Fruit fly (Drosophila melanogaster) whole organism, pupa: ENCODE data around the gene RpS7.

ENCODE experiments used
- CG10348 ChIP-seq: fragments of 200-800 bp; sonication (Bioruptor generic); IDR thresholded peaks from 2 replicates; pipeline ENCODE4 v1.3.6; 2022; ENCODE audit warnings: missing biosample characterization, missing genetic modification characterization
- CG12605 ChIP-seq: fragments of 200-800 bp; sonication (Bioruptor generic); IDR thresholded peaks from 2 replicates; pipeline ENCODE4 v1.3.6; 2022; ENCODE audit warnings: missing biosample characterization, missing genetic modification characterization
- CG13204 ChIP-seq: fragments of 200-800 bp; sonication (Bioruptor generic); optimal IDR thresholded peaks from 2 replicates; lab custom pipeline; 2018; ENCODE audit warnings: missing biosample characterization, mild to moderate bottlenecking, missing genetic modification characterization, moderate library complexity
- CG14655 ChIP-seq: fragments of 200-800 bp; sonication (Bioruptor generic); optimal IDR thresholded peaks from 3 replicates; lab custom pipeline; 2017; ENCODE audit warnings: mild to moderate bottlenecking, missing biosample characterization, missing genetic modification reagents, missing genetic modification characterization
- CG15710 ChIP-seq: fragments of 200-800 bp; sonication (Bioruptor generic); optimal IDR thresholded peaks from 2 replicates; lab custom pipeline; 2018; ENCODE audit warnings: missing biosample characterization, mild to moderate bottlenecking, missing genetic modification characterization, moderate library complexity
- CG17806 ChIP-seq: fragments of 200-800 bp; sonication (Bioruptor generic); optimal IDR thresholded peaks from 2 replicates; lab custom pipeline; 2018; ENCODE audit warnings: missing biosample characterization, mild to moderate bottlenecking, missing genetic modification characterization, moderate library complexity
- CG32121 ChIP-seq: fragments of 200-800 bp; sonication (Bioruptor generic); IDR thresholded peaks from 2 replicates; pipeline ENCODE4 v1.3.6; 2022; ENCODE audit warnings: missing biosample characterization, missing genetic modification characterization
- CG34367 ChIP-seq: fragments of 200-800 bp; sonication (Bioruptor generic); optimal IDR thresholded peaks from 2 replicates; lab custom pipeline; 2018; ENCODE audit warnings: missing biosample characterization, mild to moderate bottlenecking, missing genetic modification characterization
- CG4496 ChIP-seq: fragments of 200-800 bp; sonication (Bioruptor generic); IDR thresholded peaks from 3 replicates; pipeline ENCODE4 v1.3.6; 2022; ENCODE audit warnings: missing biosample characterization, missing genetic modification characterization
- CG8159 ChIP-seq: fragments of 200-800 bp; sonication (Bioruptor generic); optimal IDR thresholded peaks from 3 replicates; lab custom pipeline; 2018; ENCODE audit warnings: missing biosample characterization, mild to moderate bottlenecking, missing genetic modification characterization, moderate library complexity
- CG8301 ChIP-seq: fragments of 200-800 bp; sonication (Bioruptor generic); optimal IDR thresholded peaks from 2 replicates; lab custom pipeline; 2018; ENCODE audit warnings: missing biosample characterization, mild to moderate bottlenecking, missing genetic modification characterization
- CG9948 ChIP-seq: fragments of 200-800 bp; sonication (Bioruptor generic); optimal IDR thresholded peaks from 2 replicates; lab custom pipeline; 2018; ENCODE audit warnings: missing biosample characterization, mild to moderate bottlenecking, missing genetic modification characterization, moderate library complexity
- D1 ChIP-seq: fragments of 200-800 bp; sonication (Bioruptor generic); optimal IDR thresholded peaks from 2 replicates; lab custom pipeline; 2018; ENCODE audit warnings: missing biosample characterization, mild to moderate bottlenecking, missing genetic modification characterization, moderate library complexity
- EcR ChIP-seq: fragments of 200-800 bp; sonication (Bioruptor generic); optimal IDR thresholded peaks from 3 replicates; lab custom pipeline; 2019; ENCODE audit warnings: missing biosample characterization, missing genetic modification characterization, mild to moderate bottlenecking, moderate library complexity, missing genetic modification reagents
- Ets98B ChIP-seq: fragments of 200-800 bp; sonication (Bioruptor generic); IDR thresholded peaks from 2 replicates; pipeline ENCODE4 v1.3.6; 2022; ENCODE audit warnings: missing biosample characterization, missing genetic modification characterization
- Pif1A ChIP-seq: fragments of 200-800 bp; sonication (Bioruptor generic); optimal IDR thresholded peaks from 3 replicates; lab custom pipeline; 2016; ENCODE audit warnings: missing biosample characterization, missing genetic modification characterization
- Pif1B ChIP-seq: fragments of 200-800 bp; sonication (Bioruptor generic); optimal IDR thresholded peaks from 3 replicates; lab custom pipeline; 2016; ENCODE audit warnings: missing biosample characterization, missing genetic modification characterization
- Snoo ChIP-seq: fragments of 200-800 bp; sonication (Bioruptor generic); optimal IDR thresholded peaks from 3 replicates; lab custom pipeline; 2017; ENCODE audit warnings: missing biosample characterization, mild to moderate bottlenecking, missing genetic modification characterization, inconsistent platforms
- fd96Ca ChIP-seq: fragments of 200-800 bp; sonication (Bioruptor generic); IDR thresholded peaks from 3 replicates; pipeline ENCODE4 v1.3.6; 2022; ENCODE audit warnings: missing biosample characterization, missing genetic modification characterization
- gl ChIP-seq: fragments of 200-800 bp; sonication (Bioruptor generic); optimal IDR thresholded peaks from 2 replicates; lab custom pipeline; 2018; ENCODE audit warnings: missing biosample characterization, mild to moderate bottlenecking, missing genetic modification characterization
- rn ChIP-seq: fragments of 200-800 bp; sonication (Bioruptor generic); IDR thresholded peaks from 2 replicates; pipeline ENCODE4 v1.3.6; 2022; ENCODE audit warnings: missing biosample characterization, missing genetic modification characterization

RpS7 gene

DNA sequence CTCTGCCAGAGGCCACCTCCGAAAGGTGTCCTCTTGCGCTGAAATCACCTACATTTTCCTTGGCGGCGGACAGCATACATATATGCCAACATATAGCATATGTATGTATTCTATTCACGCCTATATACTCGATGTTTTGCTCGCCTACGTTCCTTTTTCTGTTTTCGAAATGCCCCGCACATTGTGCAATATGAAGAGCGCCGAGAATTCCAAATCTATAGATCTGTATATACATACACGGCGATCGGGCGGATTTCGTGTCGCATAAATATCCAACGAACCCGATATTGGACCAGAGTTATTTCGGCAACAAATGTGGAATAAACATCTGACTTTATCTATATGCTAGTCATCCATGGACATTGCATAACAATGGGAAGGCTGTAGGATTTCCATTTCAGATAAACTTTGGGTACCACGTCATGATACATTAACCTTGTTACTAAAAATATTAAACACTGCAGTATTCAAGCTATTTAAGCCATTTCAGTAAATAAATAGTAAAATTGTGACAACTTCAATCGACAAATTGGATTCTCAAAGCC, 33.7 kb downstream of the RpS7 start:
- no peak for TF ChIP-seq D1 (tag; lab: Kevin White, UChicago)

DNA sequence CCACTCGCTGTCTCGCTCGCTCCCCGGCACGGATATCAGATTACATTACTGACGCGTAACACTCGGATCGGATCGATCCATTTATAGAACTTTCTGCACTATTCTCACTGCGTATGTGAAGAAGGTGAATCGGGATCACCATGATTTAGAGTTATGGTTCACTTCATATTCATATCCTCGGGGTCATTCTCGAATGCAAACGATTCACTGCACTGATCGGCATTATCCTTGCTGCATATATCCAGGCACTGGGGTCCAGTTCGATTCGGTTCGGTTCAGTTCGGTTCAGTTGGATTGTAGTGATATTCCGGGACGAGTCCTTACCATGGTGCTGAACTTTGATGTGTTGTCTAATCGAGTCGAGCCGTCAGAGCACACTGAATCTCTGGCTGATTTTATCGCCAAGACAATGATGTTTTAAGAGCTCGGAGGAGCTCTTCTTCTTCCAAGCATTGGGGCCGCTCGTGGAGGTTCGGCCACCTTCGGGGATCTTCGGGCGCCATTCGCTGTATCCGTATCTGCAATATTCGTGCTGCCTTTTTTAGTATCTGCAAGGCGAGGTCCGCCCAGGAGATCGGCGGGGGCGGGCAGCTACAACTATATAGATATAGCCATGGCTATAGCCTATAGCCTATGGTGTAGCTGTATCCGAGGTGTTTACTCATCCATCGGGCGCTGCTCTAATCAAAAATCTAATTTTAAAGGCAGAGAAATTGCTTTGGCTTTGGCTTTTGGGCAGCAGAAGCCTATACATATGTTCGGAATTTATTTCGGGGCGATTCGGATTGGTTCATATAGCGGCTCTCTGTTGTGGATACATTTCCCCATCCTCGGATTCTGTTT, 34.4 kb downstream of the RpS7 start, which contains the start of gene Mlc2:
TSS of gene Mlc2 (minus strand) at position 392 of the 843 bp plus-strand sequence.
- no peak for TF ChIP-seq CG32121 (GFP tag; lab: Robert Waterston, UW)
- TF ChIP-seq gl (tag; lab: Kevin White, UChicago), result no peak
- TF ChIP-seq CG9948 (tag; lab: Kevin White, UChicago), result no peak
- no peak for TF ChIP-seq CG14655
- TF ChIP-seq fd96Ca (GFP tag; lab: Robert Waterston, UW), result no peak
- TF ChIP-seq CG34367 (tag; lab: Kevin White, UChicago), result no peak
- TF ChIP-seq CG8159 (tag; lab: Kevin White, UChicago), result no peak

DNA sequence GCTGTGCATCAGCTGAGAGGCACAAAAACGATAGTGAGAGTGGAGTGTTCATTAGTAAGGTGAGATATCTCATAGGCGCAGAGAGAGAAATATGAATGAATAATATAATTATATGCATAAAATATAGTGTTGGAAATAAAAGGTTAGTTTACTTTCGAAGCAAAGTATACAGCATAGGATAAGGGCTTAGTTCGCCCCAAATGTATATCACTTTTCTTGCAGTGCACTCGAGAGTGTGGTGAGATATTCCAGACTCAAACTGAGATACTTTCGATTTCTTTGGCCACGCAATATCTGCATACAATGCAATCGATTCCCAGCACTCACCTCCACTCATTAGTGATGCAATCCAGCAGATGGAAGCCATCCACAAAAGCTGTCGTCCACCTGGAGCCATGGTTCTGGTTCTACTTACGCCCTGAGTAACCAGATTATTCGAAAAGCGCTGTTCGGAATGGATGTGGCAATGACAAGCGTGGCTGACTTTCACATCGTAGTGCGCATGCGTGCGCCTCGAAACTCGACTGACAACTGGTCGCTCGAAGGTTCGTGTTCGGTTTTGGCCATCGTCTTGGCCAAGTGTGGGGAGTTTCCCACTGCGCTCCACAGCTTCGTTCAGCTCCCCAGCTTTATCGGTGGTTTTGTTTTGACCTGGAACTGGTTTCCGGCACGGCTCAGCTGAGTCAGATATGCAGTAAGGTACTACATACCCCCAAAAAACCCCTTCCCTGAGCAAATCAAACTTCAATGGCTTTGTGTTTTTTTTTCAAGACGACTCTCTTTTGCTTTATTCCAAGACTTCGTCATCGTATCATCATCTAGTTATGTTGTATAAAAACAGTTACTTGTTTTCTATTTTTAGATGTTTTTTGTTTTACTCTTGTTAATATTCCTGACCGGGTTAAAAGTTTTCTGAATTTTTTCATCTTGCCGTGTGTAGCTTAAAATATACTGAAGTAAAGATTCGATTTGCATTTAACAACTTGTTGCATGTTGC, 37.9 kb downstream of the RpS7 start, which contains the start of gene Rsod:
TSS of gene Rsod (minus strand) at position 537 of the 997 bp plus-strand sequence.
- TF ChIP-seq CG8159 (tag; lab: Kevin White, UChicago), result peak; percentile 72
- peak; percentile 72 for TF ChIP-seq CG9948 (tag; lab: Kevin White, UChicago)
- peak; percentile 80 for TF ChIP-seq CG8301
- TF ChIP-seq CG17806 (tag; lab: Kevin White, UChicago), result peak; percentile 73
- peak; percentile 91 for TF ChIP-seq rn (GFP tag; lab: Robert Waterston, UW)
- no peak for TF ChIP-seq CG13204 (GFP tag; lab: Kevin White, UChicago)
- peak; percentile 92 for TF ChIP-seq fd96Ca (GFP tag; lab: Robert Waterston, UW)
- TF ChIP-seq Pif1B, result peak; percentile 87
- TF ChIP-seq CG15710 (tag; lab: Kevin White, UChicago), result peak; percentile 70
- TF ChIP-seq CG10348 (GFP tag; lab: Robert Waterston, UW), result peak; percentile 59
- TF ChIP-seq Ets98B (GFP tag; lab: Robert Waterston, UW), result peak; percentile 95
- TF ChIP-seq gl (tag; lab: Kevin White, UChicago), result peak; percentile 21
- TF ChIP-seq D1 (tag; lab: Kevin White, UChicago), result peak; percentile 13
- peak; percentile 27 for TF ChIP-seq EcR (GFP tag; lab: Kevin White, UChicago)
- peak; percentile 81 for TF ChIP-seq Snoo (tag; lab: Kevin White, UChicago)
- peak; percentile 96 for TF ChIP-seq CG4496 (GFP tag; lab: Robert Waterston, UW)
- TF ChIP-seq CG12605, result peak; percentile 90
- TF ChIP-seq CG32121 (GFP tag; lab: Robert Waterston, UW), result peak; percentile 93
- TF ChIP-seq CG34367 (tag; lab: Kevin White, UChicago), result peak; percentile 67
- TF ChIP-seq CG14655, result peak; percentile 86
- TF ChIP-seq Pif1A (GFP tag; lab: Kevin White, UChicago), result peak; percentile 86

DNA sequence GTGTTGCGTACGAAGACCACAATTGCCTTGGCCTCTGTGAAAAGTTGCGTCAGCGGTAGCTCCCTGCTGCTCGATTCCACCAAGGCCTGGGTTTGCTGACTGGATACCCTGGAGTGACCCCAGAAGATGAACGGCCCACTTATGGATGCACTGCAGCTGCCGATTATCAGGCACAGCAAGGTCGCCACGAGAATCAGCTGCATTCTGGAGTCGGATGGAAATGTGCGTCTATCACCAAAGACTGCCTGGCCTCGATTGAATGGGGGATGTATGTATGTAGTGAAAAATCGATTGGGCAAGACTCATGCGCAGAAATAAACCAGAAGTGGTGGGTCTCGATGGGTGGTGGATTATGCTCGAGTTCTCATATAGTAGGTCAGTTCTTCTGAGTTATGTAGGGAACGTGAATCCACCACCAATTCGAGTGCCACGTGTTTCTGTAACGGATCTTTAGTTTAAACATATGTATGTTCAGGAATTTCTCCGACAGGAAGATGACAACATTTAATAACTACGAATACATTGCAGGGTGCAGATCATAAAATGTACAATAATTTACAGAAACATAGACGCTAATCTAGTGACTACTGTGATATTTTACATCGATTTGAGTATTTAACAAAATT, 42.5 kb downstream of the RpS7 start, which contains the start of gene VhaAC45RP:
TSS of gene VhaAC45RP (minus strand) at position 261 of the 626 bp plus-strand sequence.
- TF ChIP-seq CG32121 (GFP tag; lab: Robert Waterston, UW) (no peak), CG17806 (tag; lab: Kevin White, UChicago) (no peak), CG8159 (tag; lab: Kevin White, UChicago) (no peak), Pif1B (no peak), CG4496 (GFP tag; lab: Robert Waterston, UW) (no peak), EcR (GFP tag; lab: Kevin White, UChicago) (no peak), CG8301 (no peak), CG13204 (GFP tag; lab: Kevin White, UChicago) (no peak), Snoo (tag; lab: Kevin White, UChicago) (no peak), CG34367 (tag; lab: Kevin White, UChicago) (no peak), D1 (tag; lab: Kevin White, UChicago) (no peak), Ets98B (GFP tag; lab: Robert Waterston, UW) (no peak), CG12605 (no peak), gl (tag; lab: Kevin White, UChicago) (no peak), CG14655 (no peak), rn (GFP tag; lab: Robert Waterston, UW) (no peak), CG9948 (tag; lab: Kevin White, UChicago) (no peak), fd96Ca (GFP tag; lab: Robert Waterston, UW) (no peak), CG10348 (GFP tag; lab: Robert Waterston, UW) (no peak), Pif1A (GFP tag; lab: Kevin White, UChicago) (no peak)
